Worm (Caenorhabditis elegans) whole organism, midembryonic: Measurements from ENCODE around the gene R09E10.2.

Source experiments
- T22C8.4 ChIP-seq: fragments of 200-800 bp; sonication (Bioruptor generic); IDR thresholded peaks from 2 replicates; pipeline ENCODE4 v1.3.6; 2022; ENCODE audit warnings: missing genetic modification characterization, missing compliant biosample characterization
- cog-1 ChIP-seq: sonication (generic microtip); optimal IDR thresholded peaks from 2 replicates; lab custom pipeline; 2016; ENCODE audit warnings: missing genetic modification characterization, missing compliant biosample characterization
- flt-1 ChIP-seq: fragments of 200-800 bp; sonication (Bioruptor generic); IDR thresholded peaks from 2 replicates; pipeline ENCODE4 v1.3.6; 2022; ENCODE audit warnings: missing genetic modification characterization, missing compliant biosample characterization
- med-1 ChIP-seq: sonication (generic microtip); optimal IDR thresholded peaks from 2 replicates; lab custom pipeline; 2017; ENCODE audit warnings: missing genetic modification characterization, mild to moderate bottlenecking, missing compliant biosample characterization, antibody characterized with exemption, missing genetic modification reagents; ENCODE audit not compliant: insufficient read depth
- ztf-23 ChIP-seq: fragments of 200-800 bp; sonication (Bioruptor generic); IDR thresholded peaks from 2 replicates; pipeline ENCODE4 v1.3.6; 2022; ENCODE audit warnings: missing genetic modification reagents, missing genetic modification characterization, missing compliant biosample characterization

ce11 chrIV:10344621-10345020 is 26.5 kb upstream of the R09E10.2 start:
- no peak for TF ChIP-seq med-1 (GFP tag; lab: Kevin White, UChicago)
- no peak for TF ChIP-seq T22C8.4
- TF ChIP-seq flt-1 (GFP tag; lab: Robert Waterston, UW): no peak
- peak; percentile 5 for TF ChIP-seq cog-1 (tag; lab: Kevin White, UChicago)
- no peak for TF ChIP-seq ztf-23 (GFP tag; lab: Robert Waterston, UW)
